Worm (Caenorhabditis elegans) whole organism, midembryonic: Measurements from ENCODE around the gene Y38H8A.7.
A peak's percentile ranks its signal among the peaks of the same experiment; 100 is the strongest.
"Not testable (repeated sequence)": the region's sequence is repeated elsewhere in the genome, so short reads cannot be mapped to it uniquely, and the experiment has no call there.

Experiments
- T22C8.4 ChIP-seq: fragments of 200-800 bp; sonication (Bioruptor generic); IDR thresholded peaks from 2 replicates; pipeline ENCODE4 v1.3.6; 2022; ENCODE audit warnings: missing genetic modification characterization, missing compliant biosample characterization
- cog-1 ChIP-seq: sonication (generic microtip); optimal IDR thresholded peaks from 2 replicates; lab custom pipeline; 2016; ENCODE audit warnings: missing genetic modification characterization, missing compliant biosample characterization
- flt-1 ChIP-seq: fragments of 200-800 bp; sonication (Bioruptor generic); IDR thresholded peaks from 2 replicates; pipeline ENCODE4 v1.3.6; 2022; ENCODE audit warnings: missing genetic modification characterization, missing compliant biosample characterization
- klf-2 ChIP-seq: fragments of 200-800 bp; sonication (Bioruptor generic); conservative IDR thresholded peaks from 2 replicates; pipeline ENCODE4 v1.3.6; 2022; ENCODE audit warnings: missing genetic modification reagents, missing genetic modification characterization, missing compliant biosample characterization
- med-1 ChIP-seq: sonication (generic microtip); optimal IDR thresholded peaks from 2 replicates; lab custom pipeline; 2017; ENCODE audit warnings: missing genetic modification characterization, mild to moderate bottlenecking, missing compliant biosample characterization, antibody characterized with exemption, missing genetic modification reagents; ENCODE audit not compliant: insufficient read depth
- ref-1 ChIP-seq: fragments of 200-800 bp; sonication (Bioruptor generic); conservative IDR thresholded peaks from 2 replicates; pipeline ENCODE4 v1.3.6; 2022; ENCODE audit warnings: missing genetic modification reagents, missing genetic modification characterization, missing compliant biosample characterization
- tab-1 ChIP-seq: fragments of 200-800 bp; sonication (Bioruptor generic); IDR thresholded peaks from 2 replicates; pipeline ENCODE4 v1.3.6; 2022; ENCODE audit warnings: missing genetic modification characterization, missing compliant biosample characterization
- ztf-23 ChIP-seq: fragments of 200-800 bp; sonication (Bioruptor generic); IDR thresholded peaks from 2 replicates; pipeline ENCODE4 v1.3.6; 2022; ENCODE audit warnings: missing genetic modification reagents, missing genetic modification characterization, missing compliant biosample characterization
- ztf-29 ChIP-seq: fragments of 200-800 bp; sonication (Bioruptor generic); IDR thresholded peaks from 2 replicates; pipeline ENCODE4 v1.3.6; 2022; ENCODE audit warnings: missing genetic modification reagents, missing genetic modification characterization, missing compliant biosample characterization

Y38H8A.7 gene

DNA sequence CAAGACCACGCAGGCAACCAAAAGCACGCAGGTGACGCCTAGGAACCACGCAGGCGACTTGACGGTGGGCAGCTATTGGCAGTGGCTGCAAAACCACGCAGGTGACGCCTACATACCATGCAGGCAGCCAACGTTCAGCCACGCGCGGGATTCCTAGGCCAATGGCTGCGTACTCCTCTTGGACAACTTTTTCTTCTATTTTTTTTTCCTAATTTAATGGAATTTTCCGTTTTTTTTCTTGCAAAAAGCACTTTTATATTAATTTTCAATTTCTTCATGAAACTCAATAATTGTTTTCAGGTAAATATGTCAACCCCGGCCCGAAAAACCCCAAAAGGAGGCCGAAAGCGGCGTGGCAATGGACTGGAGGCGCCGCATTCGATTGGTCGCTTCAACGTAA lies at the start of gene Y38H8A.7:
Gene Y38H8A.7 (plus strand): TSS at position 301 of the 400 bp plus-strand sequence.
- TF ChIP-seq ztf-29; ztf-23 (GFP tag; lab: Robert Waterston, UW); med-1 (GFP tag; lab: Kevin White, UChicago): not testable (repeated sequence)

DNA sequence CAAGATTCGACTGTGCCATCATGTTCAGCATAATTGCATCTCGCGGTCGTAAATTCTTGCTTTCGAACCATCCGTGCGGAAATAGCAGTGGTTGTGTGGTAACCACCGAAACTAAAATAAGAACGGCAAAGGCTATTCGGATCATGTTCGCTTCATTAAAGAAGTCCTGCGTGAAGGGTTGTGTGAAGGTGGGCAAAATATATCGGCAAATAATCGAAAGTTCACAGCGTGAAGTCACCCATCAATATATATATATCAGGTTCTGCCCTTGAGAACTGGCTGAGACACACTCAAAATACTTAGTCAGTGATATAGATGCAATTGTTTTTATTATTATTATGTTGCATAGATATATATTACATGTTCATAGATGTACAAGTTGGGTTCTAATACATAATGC lies 47.3 kb upstream of the Y38H8A.7 start, which contains the start of gene Y62E10A.19:
Gene Y62E10A.19 (minus strand): TSS at position 289 of the 400 bp plus-strand sequence.
- no peak for TF ChIP-seq tab-1 (GFP tag; lab: Robert Waterston, UW)
- TF ChIP-seq T22C8.4 (GFP tag; lab: Robert Waterston, UW) = no peak
- TF ChIP-seq klf-2 (GFP tag; lab: Robert Waterston, UW) = no peak
- no peak for TF ChIP-seq cog-1 (tag; lab: Kevin White, UChicago)
- no peak for TF ChIP-seq ref-1
- TF ChIP-seq ztf-29 = no peak
- no peak for TF ChIP-seq med-1 (GFP tag; lab: Kevin White, UChicago)
- TF ChIP-seq flt-1 (GFP tag; lab: Robert Waterston, UW) = no peak
- TF ChIP-seq ztf-23 (GFP tag; lab: Robert Waterston, UW) = no peak

DNA sequence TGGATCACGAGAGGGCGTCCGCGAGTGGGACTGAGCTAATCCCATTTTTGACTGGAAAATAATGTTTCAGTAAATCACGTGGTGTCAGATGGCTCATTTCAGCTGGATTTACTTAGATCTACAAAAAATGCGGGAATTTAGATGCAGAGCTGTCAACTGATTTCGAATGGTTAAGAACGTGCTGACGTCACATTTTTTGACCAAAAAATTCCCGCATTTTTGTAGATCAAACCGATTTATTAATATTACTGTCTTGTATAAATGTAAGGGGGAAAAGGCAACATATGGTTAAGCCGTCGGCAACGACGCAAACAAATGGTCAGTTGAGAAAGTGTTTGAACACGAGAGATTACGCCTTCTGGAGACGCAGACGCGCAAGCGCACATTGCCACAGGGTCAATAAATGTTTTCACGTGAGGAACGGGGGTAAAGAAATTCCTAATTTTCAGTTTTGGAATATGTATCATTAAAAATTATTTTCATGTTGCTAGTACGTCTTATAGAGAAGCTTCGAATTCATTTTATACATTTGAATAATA lies 42.4 kb upstream of the Y38H8A.7 start, which contains the start of gene gcl-1:
Gene gcl-1 (minus strand): TSS at position 51 of the 539 bp plus-strand sequence.
- TF ChIP-seq cog-1 (tag; lab: Kevin White, UChicago) (peak; percentile 28), T22C8.4 (GFP tag; lab: Robert Waterston, UW) (no peak), ztf-23 (GFP tag; lab: Robert Waterston, UW) (no peak), tab-1 (GFP tag; lab: Robert Waterston, UW) (no peak), flt-1 (GFP tag; lab: Robert Waterston, UW) (no peak), med-1 (GFP tag; lab: Kevin White, UChicago) (no peak), ztf-29 (peak; percentile 57; the same call in 1 of the 2 replicates), ref-1 (no peak), klf-2 (GFP tag; lab: Robert Waterston, UW) (no peak)

DNA sequence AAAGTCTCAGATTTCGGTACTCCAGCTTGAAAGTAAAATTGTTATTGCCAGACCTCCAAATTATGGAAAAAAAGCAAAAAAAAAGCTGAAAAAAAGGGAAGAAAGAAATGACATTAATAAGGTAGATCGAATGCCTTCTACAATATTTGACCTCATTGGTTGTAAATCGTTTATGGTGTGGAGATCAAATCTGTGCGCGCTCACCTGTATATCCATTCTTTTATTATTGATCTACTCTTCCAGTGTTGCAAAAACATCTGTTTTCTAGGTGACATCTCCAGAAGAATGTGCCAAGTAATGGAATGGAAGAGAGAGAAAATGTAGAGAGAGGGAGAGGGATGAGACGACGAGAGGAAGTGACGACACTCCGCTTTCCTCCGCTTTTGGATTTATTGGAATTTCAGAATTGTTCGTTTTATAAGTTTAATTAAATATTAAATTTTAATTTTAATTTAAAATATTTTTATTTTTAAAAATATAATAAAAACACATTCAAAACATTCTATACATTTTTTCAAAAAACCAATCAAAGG lies 39.5 kb upstream of the Y38H8A.7 start, which contains the start of the genes pik-1 and aptf-2:
Gene pik-1 (plus strand): TSS at position 303 of the 533 bp plus-strand sequence.
Gene aptf-2 (minus strand): TSS at position 313 of the 533 bp plus-strand sequence.
- TF ChIP-seq klf-2 (GFP tag; lab: Robert Waterston, UW) (no peak), T22C8.4 (GFP tag; lab: Robert Waterston, UW) (no peak), ref-1 (no peak), ztf-23 (GFP tag; lab: Robert Waterston, UW) (no peak), med-1 (GFP tag; lab: Kevin White, UChicago) (no peak), ztf-29 (no peak), cog-1 (tag; lab: Kevin White, UChicago) (no peak), flt-1 (GFP tag; lab: Robert Waterston, UW) (no peak), tab-1 (GFP tag; lab: Robert Waterston, UW) (no peak)

DNA sequence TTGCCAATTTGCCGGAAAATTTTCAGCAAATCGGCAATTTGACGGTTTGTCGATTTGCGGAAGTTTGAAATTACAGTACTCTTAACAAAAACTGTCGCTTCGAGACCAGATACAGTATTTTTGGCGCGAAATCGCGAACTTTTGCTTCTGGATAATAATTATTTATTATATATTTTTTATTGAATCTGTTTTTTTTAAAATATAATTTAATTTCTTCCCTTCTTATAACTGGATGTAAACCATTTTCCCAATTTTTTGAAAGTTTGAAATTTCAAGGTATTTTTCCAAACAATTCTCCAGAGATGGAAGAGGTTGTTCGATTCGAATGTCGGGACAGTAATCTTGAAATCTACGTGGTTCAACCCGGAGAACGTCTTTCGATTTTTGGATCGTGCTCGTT lies 33.1 kb upstream of the Y38H8A.7 start, which contains the start of gene nol-9:
Gene nol-9 (plus strand): TSS at position 301 of the 400 bp plus-strand sequence.
- no peak for TF ChIP-seq cog-1 (tag; lab: Kevin White, UChicago)
- no peak for TF ChIP-seq tab-1 (GFP tag; lab: Robert Waterston, UW)
- no peak for TF ChIP-seq med-1 (GFP tag; lab: Kevin White, UChicago)
- TF ChIP-seq ref-1 = no peak
- TF ChIP-seq ztf-29 = no peak

DNA sequence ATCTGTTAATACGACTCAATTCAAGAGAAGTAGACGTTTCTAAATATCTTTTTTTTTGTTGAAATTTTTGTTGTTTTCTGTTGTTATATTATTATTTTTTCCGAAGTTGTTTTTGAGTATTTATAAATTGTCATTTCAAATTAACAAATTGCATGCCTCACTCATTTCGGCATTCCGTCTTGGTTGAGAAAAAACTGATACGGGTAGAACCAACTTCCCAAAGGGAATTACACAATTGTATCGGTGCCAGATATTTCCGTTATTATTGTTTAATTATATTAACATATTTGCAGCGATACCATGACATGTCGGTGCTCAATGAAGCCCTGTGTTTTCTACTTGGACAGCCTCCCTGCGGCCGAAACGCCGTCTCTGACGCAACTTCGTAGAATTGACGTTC lies 26.1 kb upstream of the Y38H8A.7 start, which contains the start of gene K09B11.4:
Gene K09B11.4 (plus strand): TSS at position 301 of the 400 bp plus-strand sequence.
- TF ChIP-seq ztf-29 (no peak), ztf-23 (GFP tag; lab: Robert Waterston, UW) (no peak), cog-1 (tag; lab: Kevin White, UChicago) (no peak), ref-1 (no peak), tab-1 (GFP tag; lab: Robert Waterston, UW) (no peak), flt-1 (GFP tag; lab: Robert Waterston, UW) (no peak), T22C8.4 (GFP tag; lab: Robert Waterston, UW) (no peak), klf-2 (GFP tag; lab: Robert Waterston, UW) (no peak), med-1 (GFP tag; lab: Kevin White, UChicago) (no peak)

DNA sequence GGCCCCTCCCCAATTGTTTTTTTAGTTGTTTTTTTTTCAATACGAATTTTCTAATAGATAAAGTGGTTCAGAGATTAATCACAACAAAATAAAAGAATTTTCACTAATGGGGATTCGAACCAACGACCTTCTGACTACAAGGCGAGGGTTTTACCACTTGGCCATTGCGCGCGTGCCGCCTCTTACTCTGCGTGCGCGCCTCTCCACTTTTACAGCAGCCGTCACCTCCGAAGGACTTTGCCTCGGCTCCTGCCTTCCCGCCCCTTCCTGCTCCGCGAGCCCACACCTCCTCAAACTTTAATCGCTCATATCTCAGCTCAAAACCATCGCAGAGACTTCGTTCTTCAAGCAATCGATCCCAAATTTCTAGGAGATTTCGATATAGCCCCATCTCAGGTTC lies 25.2 kb upstream of the Y38H8A.7 start:
- TF ChIP-seq tab-1 (GFP tag; lab: Robert Waterston, UW) = 0 out of 2 replicates have a peak, but pooled peaks have one; percentile 52

DNA sequence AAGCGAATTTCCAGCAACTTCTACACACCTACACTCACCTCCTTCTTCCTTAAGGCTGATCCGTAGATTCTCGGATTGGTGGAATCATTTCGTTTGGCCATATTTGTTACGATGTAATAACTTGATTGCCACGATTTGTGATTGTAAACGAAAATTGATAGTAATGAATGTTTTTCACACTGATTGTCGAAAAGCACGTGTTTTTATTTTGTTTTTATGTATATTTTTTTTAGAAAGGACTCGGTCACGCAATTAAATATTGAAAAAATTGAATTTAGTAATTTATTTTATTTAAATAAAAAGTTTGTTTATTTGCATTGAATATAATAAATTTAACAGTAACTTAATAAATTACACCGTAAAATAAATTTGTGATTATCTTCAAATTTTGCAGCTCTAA lies 21.4 kb upstream of the Y38H8A.7 start, which contains the start of gene K09B11.5:
Gene K09B11.5 (minus strand): TSS at position 101 of the 400 bp plus-strand sequence.
- TF ChIP-seq ztf-29; tab-1 (GFP tag; lab: Robert Waterston, UW); flt-1 (GFP tag; lab: Robert Waterston, UW): not testable (repeated sequence)

DNA sequence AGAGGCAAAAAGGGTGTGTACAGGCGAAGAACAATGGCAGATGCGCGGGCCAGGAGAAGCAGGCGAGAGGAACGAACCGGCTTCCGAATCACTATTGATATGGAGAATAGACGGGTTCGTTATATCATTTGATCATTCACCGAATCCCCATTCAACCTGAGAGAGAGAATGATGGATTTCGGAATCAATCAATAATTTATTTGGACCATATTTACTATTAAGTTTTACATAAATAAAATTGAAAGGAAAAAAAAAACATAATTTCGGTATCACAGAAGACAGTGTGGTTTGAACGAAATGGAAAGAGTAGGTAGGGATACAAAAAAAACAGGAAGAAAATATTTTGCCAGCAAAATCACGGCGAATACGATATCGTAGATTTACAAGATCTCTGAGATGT lies 10.0 kb upstream of the Y38H8A.7 start, which contains the start of gene mam-3:
Gene mam-3 (minus strand): TSS at position 101 of the 400 bp plus-strand sequence.
- TF ChIP-seq ref-1 = no peak
- no peak for TF ChIP-seq ztf-29
- TF ChIP-seq ztf-23 (GFP tag; lab: Robert Waterston, UW) = no peak
- TF ChIP-seq med-1 (GFP tag; lab: Kevin White, UChicago) = no peak
- no peak for TF ChIP-seq T22C8.4 (GFP tag; lab: Robert Waterston, UW)
- TF ChIP-seq flt-1 (GFP tag; lab: Robert Waterston, UW) = no peak
- TF ChIP-seq cog-1 (tag; lab: Kevin White, UChicago) = no peak
- no peak for TF ChIP-seq tab-1 (GFP tag; lab: Robert Waterston, UW)
- TF ChIP-seq klf-2 (GFP tag; lab: Robert Waterston, UW) = no peak
